Fruit fly (Drosophila melanogaster) whole organism, embryonic: Measurements from ENCODE around the gene yuri.

Source experiments
- Abd-B ChIP-seq: fragments of 200-800 bp; sonication (Bioruptor generic); optimal IDR thresholded peaks from 2 replicates; lab custom pipeline; 2018; ENCODE audit warnings: missing biosample characterization, mild to moderate bottlenecking, missing genetic modification characterization, moderate library complexity
- CG1024 ChIP-seq: fragments of 200-800 bp; sonication (Bioruptor generic); IDR thresholded peaks from 2 replicates; pipeline ENCODE4 v1.3.6; 2022; ENCODE audit warnings: missing biosample characterization, missing genetic modification characterization
- CG10979 ChIP-seq: fragments of 200-800 bp; sonication (Bioruptor generic); optimal IDR thresholded peaks from 2 replicates; lab custom pipeline; 2018; ENCODE audit warnings: missing biosample characterization, mild to moderate bottlenecking, missing genetic modification characterization, moderate library complexity
- CG11504 ChIP-seq: fragments of 200-800 bp; sonication (Bioruptor generic); optimal IDR thresholded peaks from 3 replicates; lab custom pipeline; 2019; ENCODE audit warnings: missing biosample characterization, mild to moderate bottlenecking, missing genetic modification characterization, moderate library complexity
- CG11560 ChIP-seq: fragments of 200-800 bp; sonication (Bioruptor generic); IDR thresholded peaks from 3 replicates; pipeline ENCODE4 v1.3.6; 2022; ENCODE audit warnings: missing biosample characterization, missing genetic modification characterization
- CG12219 ChIP-seq: fragments of 200-800 bp; sonication (Bioruptor generic); optimal IDR thresholded peaks from 3 replicates; lab custom pipeline; 2018; ENCODE audit warnings: missing biosample characterization, mild to moderate bottlenecking, missing genetic modification characterization
- CG13775 ChIP-seq: fragments of 200-800 bp; sonication (Bioruptor generic); optimal IDR thresholded peaks from 3 replicates; lab custom pipeline; 2017; ENCODE audit warnings: missing biosample characterization, mild to moderate bottlenecking, missing genetic modification characterization
- CG14014 ChIP-seq: fragments of 200-800 bp; sonication (Bioruptor generic); IDR thresholded peaks from 2 replicates; pipeline ENCODE4 v1.3.6; 2022; ENCODE audit warnings: missing biosample characterization, missing genetic modification characterization
- CG1603 ChIP-seq: fragments of 200-800 bp; sonication (Bioruptor generic); optimal IDR thresholded peaks from 2 replicates; lab custom pipeline; 2019; ENCODE audit warnings: missing biosample characterization, mild to moderate bottlenecking, missing genetic modification characterization, moderate library complexity
- CG18764 ChIP-seq: fragments of 200-800 bp; sonication (Bioruptor generic); optimal IDR thresholded peaks from 3 replicates; lab custom pipeline; 2016; ENCODE audit warnings: missing biosample characterization, missing genetic modification characterization
- CG2120 ChIP-seq: fragments of 200-800 bp; sonication (Bioruptor generic); optimal IDR thresholded peaks from 3 replicates; lab custom pipeline; 2016; ENCODE audit warnings: missing biosample characterization, missing genetic modification characterization
- CG30431 ChIP-seq: fragments of 200-800 bp; sonication (Bioruptor generic); optimal IDR thresholded peaks from 2 replicates; lab custom pipeline; 2017; ENCODE audit warnings: missing biosample characterization, missing genetic modification characterization
- CG34422 ChIP-seq: fragments of 200-800 bp; sonication (Bioruptor generic); IDR thresholded peaks from 3 replicates; pipeline ENCODE4 v1.3.6; 2022; ENCODE audit warnings: missing biosample characterization, missing genetic modification characterization
- CG5245 ChIP-seq: fragments of 200-800 bp; sonication (Bioruptor generic); optimal IDR thresholded peaks from 3 replicates; lab custom pipeline; 2016; ENCODE audit warnings: missing biosample characterization, missing genetic modification characterization
- CG7786 ChIP-seq: fragments of 200-800 bp; sonication (Bioruptor generic); optimal IDR thresholded peaks from 2 replicates; lab custom pipeline; 2016; ENCODE audit warnings: missing biosample characterization, missing genetic modification characterization
- CG8290 ChIP-seq, 3 experiments: fragments of 200-800 bp; sonication (Bioruptor generic); optimal IDR thresholded peaks; 2 replicates each; lab custom pipeline; 2016 to 2019; ENCODE audit warnings: missing biosample characterization in 3 of 3, missing genetic modification characterization in 3 of 3, mild to moderate bottlenecking in 2 of 3, moderate library complexity in 1 of 3
- D19A ChIP-seq: fragments of 200-800 bp; optimal IDR thresholded peaks from 3 replicates; lab custom pipeline; 2019; ENCODE audit warnings: missing biosample characterization, mild to moderate bottlenecking, missing genetic modification characterization, moderate library complexity
- D19B ChIP-seq: fragments of 200-800 bp; sonication (Bioruptor generic); optimal IDR thresholded peaks from 2 replicates; lab custom pipeline; 2017; ENCODE audit warnings: missing biosample characterization, mild to moderate bottlenecking, missing genetic modification characterization
- Ets65A ChIP-seq: fragments of 200-800 bp; sonication (Bioruptor generic); peaks from one replicate; lab custom pipeline; 2016; ENCODE audit warnings: missing biosample characterization, missing genetic modification characterization
- HLH3B ChIP-seq: fragments of 200-800 bp; sonication (Bioruptor generic); IDR thresholded peaks from 2 replicates; pipeline ENCODE4 v1.3.6; 2022; ENCODE audit warnings: missing biosample characterization, missing genetic modification characterization
- Med ChIP-seq: fragments of 200-800 bp; sonication (Bioruptor generic); peaks from one replicate; lab custom pipeline; 2016; ENCODE audit warnings: missing biosample characterization, missing genetic modification characterization, mild to moderate bottlenecking, inconsistent platforms, moderate library complexity
- Mrtf ChIP-seq: fragments of 200-800 bp; sonication (Bioruptor generic); IDR thresholded peaks from 3 replicates; pipeline ENCODE4 v1.3.6; 2022; ENCODE audit warnings: missing biosample characterization, missing genetic modification characterization
- Pdp1 ChIP-seq, 2 experiments: fragments of 200-800 bp; sonication (Bioruptor generic); optimal IDR thresholded peaks; 3 replicates each; lab custom pipeline; 2016; ENCODE audit warnings: missing biosample characterization in 2 of 2, missing genetic modification characterization in 2 of 2, mild to moderate bottlenecking in 1 of 2, moderate library complexity in 1 of 2
- Ptx1 ChIP-seq: fragments of 200-800 bp; sonication (Bioruptor generic); IDR thresholded peaks from 2 replicates; pipeline ENCODE4 v1.3.6; 2022; ENCODE audit warnings: missing biosample characterization, missing genetic modification characterization
- Sox102F ChIP-seq: fragments of 200-800 bp; sonication (Bioruptor generic); optimal IDR thresholded peaks from 2 replicates; lab custom pipeline; 2018; ENCODE audit warnings: missing biosample characterization, mild to moderate bottlenecking, missing genetic modification characterization, moderate library complexity
- Xrp1 ChIP-seq: fragments of 200-800 bp; sonication (Bioruptor generic); IDR thresholded peaks from 2 replicates; pipeline ENCODE4 v1.3.6; 2022; ENCODE audit warnings: missing biosample characterization, missing genetic modification characterization
- bbx ChIP-seq: fragments of 200-800 bp; sonication (Bioruptor generic); IDR thresholded peaks from 2 replicates; pipeline ENCODE4 v1.3.6; 2022; ENCODE audit warnings: missing biosample characterization, missing genetic modification characterization; ENCODE audit not compliant: partially characterized antibody
- bsh ChIP-seq, 2 experiments: fragments of 200-800 bp; sonication (Bioruptor generic); optimal IDR thresholded peaks; 2 replicates each; lab custom pipeline; 2017 to 2018; ENCODE audit warnings: mild to moderate bottlenecking in 2 of 2, missing biosample characterization in 2 of 2, missing genetic modification characterization in 2 of 2, moderate library complexity in 1 of 2
- chn ChIP-seq: fragments of 200-800 bp; sonication (Bioruptor generic); optimal IDR thresholded peaks from 2 replicates; lab custom pipeline; 2016; ENCODE audit warnings: missing biosample characterization, missing genetic modification characterization
- crol ChIP-seq: fragments of 200-800 bp; sonication (Bioruptor generic); IDR thresholded peaks from 2 replicates; pipeline ENCODE4 v1.3.6; 2022; ENCODE audit warnings: missing biosample characterization, missing genetic modification characterization
- dmrt99B ChIP-seq: fragments of 200-800 bp; sonication (Bioruptor generic); optimal IDR thresholded peaks from 2 replicates; lab custom pipeline; 2018; ENCODE audit warnings: missing biosample characterization, mild to moderate bottlenecking, missing genetic modification characterization, moderate library complexity
- fd96Cb ChIP-seq: fragments of 200-800 bp; sonication (Bioruptor generic); optimal IDR thresholded peaks from 2 replicates; lab custom pipeline; 2018; ENCODE audit warnings: missing biosample characterization, mild to moderate bottlenecking, missing genetic modification characterization, moderate library complexity
- gem ChIP-seq: fragments of 200-800 bp; sonication (Bioruptor generic); optimal IDR thresholded peaks from 2 replicates; lab custom pipeline; 2019; ENCODE audit warnings: missing biosample characterization, mild to moderate bottlenecking, missing genetic modification characterization, moderate library complexity
- hkb ChIP-seq, 2 experiments: fragments of 200-800 bp in 1 of 2; fragments of >200 bp in 1 of 2; sonication (Bioruptor generic) in 1 of 2; IDR thresholded peaks in 1 of 2; optimal IDR thresholded peaks in 1 of 2; 2 replicates each; pipeline versions ENCODE4 v1.3.6 to Lab custom; 2017 to 2022; ENCODE audit warnings: missing biosample characterization in 1 of 2, missing genetic modification characterization in 1 of 2
- ken ChIP-seq: fragments of 200-800 bp; sonication (Bioruptor generic); IDR thresholded peaks from 3 replicates; pipeline ENCODE4 v1.3.6; 2022; ENCODE audit warnings: missing biosample characterization, missing genetic modification characterization
- mam ChIP-seq: fragments of 200-800 bp; sonication (Bioruptor generic); optimal IDR thresholded peaks from 3 replicates; lab custom pipeline; 2016; ENCODE audit warnings: missing biosample characterization, missing genetic modification characterization
- pan ChIP-seq, 4 experiments: fragments of >200 bp in 3 of 4; fragments of 200-800 bp in 1 of 4; sonication (Bioruptor generic) in 1 of 4; optimal IDR thresholded peaks in 3 of 4; IDR thresholded peaks in 1 of 4; 2 replicates each; pipeline versions ENCODE4 v1.3.6 to Lab custom; 2017 to 2022; ENCODE audit warnings: missing biosample characterization in 2 of 4, missing genetic modification characterization in 2 of 4, mixed read lengths in 1 of 4
- row ChIP-seq: fragments of 200-800 bp; sonication (Bioruptor generic); IDR thresholded peaks from 3 replicates; pipeline ENCODE4 v1.3.6; 2022; ENCODE audit warnings: missing biosample characterization, missing genetic modification characterization
- scrt ChIP-seq: fragments of 200-800 bp; sonication (Bioruptor generic); optimal IDR thresholded peaks from 2 replicates; lab custom pipeline; 2018; ENCODE audit warnings: missing biosample characterization, mild to moderate bottlenecking, missing genetic modification characterization, moderate library complexity
- sens ChIP-seq: fragments of 200-800 bp; sonication (Bioruptor generic); peaks from one replicate; lab custom pipeline; 2016; ENCODE audit warnings: missing biosample characterization, missing genetic modification characterization
- sisA ChIP-seq: fragments of 200-800 bp; sonication (Bioruptor generic); IDR thresholded peaks from 2 replicates; pipeline ENCODE4 v1.3.6; 2022; ENCODE audit warnings: missing biosample characterization, missing genetic modification characterization
- slbo ChIP-seq: fragments of 200-800 bp; sonication (Bioruptor generic); IDR thresholded peaks from 2 replicates; pipeline ENCODE4 v1.3.6; 2022; ENCODE audit warnings: missing biosample characterization, missing genetic modification characterization

yuri gene

dm6 chr2L:15249682-15250081 lies 14.8 kb downstream of the yuri start:
- TF ChIP-seq CG11504 (tag; lab: Kevin White, UChicago) (peak; percentile 55), CG8290 (GFP tag; optimal IDR thresholded peaks at IDR 0.05; lab: Kevin White, UChicago) (no peak), CG8290 (tag; optimal IDR thresholded peaks at IDR 0.05; lab: Kevin White, UChicago) (peak in 1 of 2 experiments; percentile 31), D19B (peak; percentile 44), CG7786 (GFP tag; lab: Kevin White, UChicago) (no peak), HLH3B (GFP tag; lab: Robert Waterston, UW) (peak; percentile 40; the same call in 1 of the 2 replicates), CG2120 (peak; percentile 7), pan (optimal IDR thresholded peaks at IDR 0.05; lab: Kevin White, UChicago) (no peak), pan (GFP tag; optimal IDR thresholded peaks at IDR 0.05 in 1 of 2, IDR thresholded peaks at IDR 0.05 in 1 of 2) (peak in 1 of 2 experiments; percentile 17), CG11560 (no peak), mam (GFP tag; lab: Kevin White, UChicago) (peak; percentile 4), crol (no peak), Sox102F (peak; percentile 11), scrt (GFP tag; lab: Kevin White, UChicago) (no peak), CG18764 (GFP tag; lab: Kevin White, UChicago) (no peak), Abd-B (GFP tag; lab: Kevin White, UChicago) (peak; percentile 20), CG1024 (0 out of 2 replicates have a peak, but pooled peaks have one; percentile 8), sisA (GFP tag; lab: Robert Waterston, UW) (peak; percentile 39; the same call in 1 of the 2 replicates), Xrp1 (GFP tag; lab: Robert Waterston, UW) (peak; percentile 32; the same call in 1 of the 2 replicates), CG12219 (GFP tag; lab: Kevin White, UChicago) (no peak), gem (peak; percentile 26), hkb (optimal IDR thresholded peaks at IDR 0.05; lab: Kevin White, UChicago) (no peak), hkb (GFP tag; IDR thresholded peaks at IDR 0.05; lab: Robert Waterston, UW) (peak; percentile 23; the same call in 1 of the 2 replicates), slbo (GFP tag; lab: Robert Waterston, UW) (peak; percentile 30; the same call in 1 of the 2 replicates), CG5245 (no peak), chn (GFP tag; lab: Kevin White, UChicago) (no peak), Ets65A (GFP tag; lab: Kevin White, UChicago) (peak; percentile 52), Med (peak; percentile 77), CG30431 (GFP tag; lab: Kevin White, UChicago) (peak; percentile 22), fd96Cb (tag; lab: Kevin White, UChicago) (peak; percentile 26), Ptx1 (GFP tag; lab: Robert Waterston, UW) (0 out of 2 replicates have a peak, but pooled peaks have one; percentile 10), CG13775 (no peak), dmrt99B (tag; lab: Kevin White, UChicago) (peak; percentile 13), CG1603 (tag; lab: Kevin White, UChicago) (peak; percentile 33), Pdp1 (GFP tag; optimal IDR thresholded peaks at IDR 0.05; lab: Kevin White, UChicago) (peak in 1 of 2 experiments; percentile 32), bsh (GFP tag; optimal IDR thresholded peaks at IDR 0.05; lab: Kevin White, UChicago) (peak in 1 of 2 experiments; percentile 26), Mrtf (GFP tag; lab: Robert Waterston, UW) (no peak), sens (GFP tag; lab: Kevin White, UChicago) (peak; percentile 82), row (GFP tag; lab: Robert Waterston, UW) (peak; percentile 43; the same call in 2 of the 3 replicates), CG34422 (GFP tag; lab: Robert Waterston, UW) (0 out of 3 replicates have a peak, but pooled peaks have one; percentile 29), bbx (no peak), ken (GFP tag; lab: Robert Waterston, UW) (0 out of 3 replicates have a peak, but pooled peaks have one; percentile 7), D19A (tag; lab: Kevin White, UChicago) (peak; percentile 15), CG14014 (GFP tag; lab: Robert Waterston, UW) (no peak), CG10979 (tag; lab: Kevin White, UChicago) (peak; percentile 10)
